In genomic region chrV:14645817-14646789, ce11 we compare ENCODE assay signal across 5 worm cellular contexts.
TF ChIP-seq lines count a peak whose summit lies in the region.

TSS of gene rfc-1 (minus strand) at chrV:14645979.
TSS of gene pmp-3 (plus strand) at chrV:14646739.

TF ChIP-seq in whole organism, L1 larva, 84 proteins besides CTCF, POLR2A, EP300 and RAD21 (continues in another document):
- peak; percentile 12 for TF ChIP-seq fkh-8 (tag; optimal IDR thresholded peaks at IDR 0.05; lab: Kevin White, UChicago)
- TF ChIP-seq lin-35 (GFP tag; optimal IDR thresholded peaks at IDR 0.05; lab: Kevin White, UChicago), result peak; percentile 79 to 93
- no peak for TF ChIP-seq fkh-10 (GFP tag; optimal IDR thresholded peaks at IDR 0.05; lab: Kevin White, UChicago)
- peak; percentile 87 to 93 for TF ChIP-seq efl-1 (optimal IDR thresholded peaks at IDR 0.05; lab: Kevin White, UChicago)
- TF ChIP-seq efl-1 (GFP tag; optimal IDR thresholded peaks at IDR 0.05 in 1 of 2; lab: Kevin White, UChicago), result peak; percentile 88 to 99
- TF ChIP-seq nhr-85 (tag; lab: Kevin White, UChicago), result peak; percentile 20
- peak; percentile 5 for TF ChIP-seq irx-1 (tag; optimal IDR thresholded peaks at IDR 0.05; lab: Kevin White, UChicago)
- TF ChIP-seq xbp-1 (tag; optimal IDR thresholded peaks at IDR 0.05; lab: Kevin White, UChicago), result no peak
- TF ChIP-seq C16A3.4 (tag; optimal IDR thresholded peaks at IDR 0.05; lab: Kevin White, UChicago), result no peak
- TF ChIP-seq mep-1 (tag; optimal IDR thresholded peaks at IDR 0.05; lab: Kevin White, UChicago), result no peak
- peak; percentile 30 for TF ChIP-seq nhr-20 (tag; optimal IDR thresholded peaks at IDR 0.05; lab: Kevin White, UChicago)
- no peak for TF ChIP-seq jun-1 (tag; optimal IDR thresholded peaks at IDR 0.05; lab: Kevin White, UChicago)
- no peak for TF ChIP-seq lin-39 (tag; optimal IDR thresholded peaks at IDR 0.05; lab: Kevin White, UChicago)
- TF ChIP-seq zip-4 (GFP tag; optimal IDR thresholded peaks at IDR 0.05; lab: Kevin White, UChicago), result no peak
- peak; percentile 42 for TF ChIP-seq lin-14 (GFP tag; optimal IDR thresholded peaks at IDR 0.05; lab: Kevin White, UChicago)
- no peak for TF ChIP-seq ceh-88 (GFP tag; IDR thresholded peaks at IDR 0.05; lab: Robert Waterston, UW)
- peak; percentile 29 for TF ChIP-seq lin-15B (tag; optimal IDR thresholded peaks at IDR 0.05; lab: Kevin White, UChicago)
- TF ChIP-seq unc-130 (tag; optimal IDR thresholded peaks at IDR 0.05; lab: Kevin White, UChicago), result peak; percentile 5
- peak; percentile 20 for TF ChIP-seq rnt-1 (tag; optimal IDR thresholded peaks at IDR 0.05; lab: Kevin White, UChicago)

TF ChIP-seq in whole organism, L3 larva, 47 proteins besides CTCF, POLR2A, EP300 and RAD21:
- TF ChIP-seq nhr-12 (tag; optimal IDR thresholded peaks at IDR 0.05; lab: Kevin White, UChicago) (no peak), nfya-1 (tag; optimal IDR thresholded peaks at IDR 0.05; lab: Kevin White, UChicago; ENCODE audit: insufficient read depth) (peak; percentile 9), lin-15B (tag; optimal IDR thresholded peaks at IDR 0.05; lab: Kevin White, UChicago) (peak; percentile 31), nhr-23 (tag; optimal IDR thresholded peaks at IDR 0.05; lab: Kevin White, UChicago) (peak; percentile 5), pha-4 (tag; optimal IDR thresholded peaks at IDR 0.05; lab: Kevin White, UChicago) (peak; percentile 30), elt-3 (tag; optimal IDR thresholded peaks at IDR 0.05; lab: Kevin White, UChicago) (no peak), hmg-11 (tag; optimal IDR thresholded peaks at IDR 0.05; lab: Kevin White, UChicago) (peak; percentile 39), egl-5 (tag; optimal IDR thresholded peaks at IDR 0.05; lab: Kevin White, UChicago) (no peak)

TF ChIP-seq in whole organism, early embryonic, 17 proteins besides CTCF, POLR2A, EP300 and RAD21:
- 0 out of 2 replicates have a peak, but pooled peaks have one; percentile 25 for TF ChIP-seq flt-1 (GFP tag; IDR thresholded peaks at IDR 0.05; lab: Robert Waterston, UW)
- peak; percentile 36 for TF ChIP-seq hmg-4 (GFP tag; optimal IDR thresholded peaks at IDR 0.05; lab: Kevin White, UChicago)
- no peak for TF ChIP-seq sea-1 (GFP tag; conservative IDR thresholded peaks at IDR 0.05; lab: Robert Waterston, UW)
- TF ChIP-seq tra-4 (tag; optimal IDR thresholded peaks at IDR 0.05; lab: Kevin White, UChicago), result no peak

TF ChIP-seq in whole organism, midembryonic, 9 proteins besides CTCF, POLR2A, EP300 and RAD21:
- TF ChIP-seq ref-1 (GFP tag; conservative IDR thresholded peaks at IDR 0.05; lab: Robert Waterston, UW) (no peak), T22C8.4 (GFP tag; IDR thresholded peaks at IDR 0.05; lab: Robert Waterston, UW) (no peak), ztf-29 (GFP tag; IDR thresholded peaks at IDR 0.05; lab: Robert Waterston, UW) (no peak), flt-1 (GFP tag; IDR thresholded peaks at IDR 0.05; lab: Robert Waterston, UW) (0 out of 2 replicates have a peak, but pooled peaks have one; percentile 38)

TF ChIP-seq in whole organism, young adult, 124 proteins besides CTCF, POLR2A, EP300 and RAD21:
- TF ChIP-seq aptf-2 (GFP tag; conservative IDR thresholded peaks at IDR 0.05; lab: Robert Waterston, UW) (no peak), hsf-1 (GFP tag; IDR thresholded peaks at IDR 0.05; lab: Robert Waterston, UW) (0 out of 2 replicates have a peak, but pooled peaks have one; percentile 33), rec-8 (tag; optimal IDR thresholded peaks at IDR 0.05; lab: Kevin White, UChicago) (no peak), snpc-4 (GFP tag; optimal IDR thresholded peaks at IDR 0.05; lab: Kevin White, UChicago) (no peak), snpc-4 (tag; optimal IDR thresholded peaks at IDR 0.05; lab: Kevin White, UChicago) (peak in 3 of 4 experiments; percentile 41 to 59 (median 44)), ceh-100 (GFP tag; IDR thresholded peaks at IDR 0.05; lab: Robert Waterston, UW) (no peak), nhr-80 (tag; optimal IDR thresholded peaks at IDR 0.05; lab: Kevin White, UChicago) (no peak), efl-1 (GFP tag; optimal IDR thresholded peaks at IDR 0.05; lab: Kevin White, UChicago) (peak; percentile 92), snpc-1.3 (tag; optimal IDR thresholded peaks at IDR 0.05; lab: Kevin White, UChicago; ENCODE audit: insufficient read depth) (peak; percentile 58), F23B12.7 (tag; optimal IDR thresholded peaks at IDR 0.05; lab: Kevin White, UChicago; ENCODE audit: insufficient read depth) (peak; percentile 61), lsl-1 (GFP tag; optimal IDR thresholded peaks at IDR 0.05; lab: Kevin White, UChicago) (peak; percentile 87), hlh-12 (tag; optimal IDR thresholded peaks at IDR 0.05; lab: Kevin White, UChicago) (no peak), somi-1 (GFP tag; optimal IDR thresholded peaks at IDR 0.05; lab: Kevin White, UChicago) (no peak), ZK185.1 (tag; optimal IDR thresholded peaks at IDR 0.05; lab: Kevin White, UChicago; ENCODE audit: poor library complexity, severe bottlenecking) (no peak), ceh-40 (GFP tag; IDR thresholded peaks at IDR 0.05; lab: Robert Waterston, UW) (no peak), ceh-27 (GFP tag; optimal IDR thresholded peaks at IDR 0.05; lab: Kevin White, UChicago) (no peak), ztf-25 (GFP tag; IDR thresholded peaks at IDR 0.05; lab: Robert Waterston, UW) (no peak), lin-35 (GFP tag; optimal IDR thresholded peaks at IDR 0.05; lab: Kevin White, UChicago) (peak in 1 of 3 experiments; percentile 34), tlf-1 (GFP tag; optimal IDR thresholded peaks at IDR 0.05; lab: Kevin White, UChicago) (no peak), madf-6 (GFP tag; IDR thresholded peaks at IDR 0.05; lab: Robert Waterston, UW) (peak; percentile 88), hrde-1 (tag; optimal IDR thresholded peaks at IDR 0.05; lab: Kevin White, UChicago; ENCODE audit: borderline replicate concordance) (no peak), let-526 (GFP tag; IDR thresholded peaks at IDR 0.05; lab: Robert Waterston, UW) (no peak), lin-40 (tag; optimal IDR thresholded peaks at IDR 0.05; lab: Kevin White, UChicago) (no peak), sea-2 (GFP tag; IDR thresholded peaks at IDR 0.05; lab: Robert Waterston, UW) (no peak), athp-1 (tag; optimal IDR thresholded peaks at IDR 0.05; lab: Kevin White, UChicago) (no peak), D2030.7 (GFP tag; IDR thresholded peaks at IDR 0.05; lab: Robert Waterston, UW) (peak; percentile 74; the same call in 1 of the 2 replicates), ceh-79 (tag; optimal IDR thresholded peaks at IDR 0.05; lab: Kevin White, UChicago) (no peak), F33H1.4 (GFP tag; IDR thresholded peaks at IDR 0.05; lab: Robert Waterston, UW) (peak; percentile 88), madf-8 (GFP tag; conservative IDR thresholded peaks at IDR 0.05; lab: Robert Waterston, UW) (peak; percentile 78), egl-18 (GFP tag; IDR thresholded peaks at IDR 0.05; lab: Robert Waterston, UW) (no peak), atf-7 (tag; optimal IDR thresholded peaks at IDR 0.05; lab: Kevin White, UChicago) (no peak), snpc-1.1 (tag; optimal IDR thresholded peaks at IDR 0.05; lab: Kevin White, UChicago; ENCODE audit: insufficient read depth) (peak; percentile 56), xnd-1 (tag; optimal IDR thresholded peaks at IDR 0.05; lab: Kevin White, UChicago) (peak; percentile 66), F49E8.2 (tag; optimal IDR thresholded peaks at IDR 0.05; lab: Kevin White, UChicago; ENCODE audit: insufficient read depth) (peak; percentile 69), B0035.1 (tag; optimal IDR thresholded peaks at IDR 0.05; lab: Kevin White, UChicago) (no peak), F10E7.11 (tag; optimal IDR thresholded peaks at IDR 0.05; lab: Kevin White, UChicago) (no peak), dox-1 (GFP tag; IDR thresholded peaks at IDR 0.05; lab: Robert Waterston, UW) (peak; percentile 23; the same call in 1 of the 2 replicates), ceh-91 (GFP tag; IDR thresholded peaks at IDR 0.05; lab: Robert Waterston, UW) (peak; percentile 76), F55B11.4 (tag; optimal IDR thresholded peaks at IDR 0.05; lab: Kevin White, UChicago; ENCODE audit: borderline replicate concordance, insufficient read depth) (no peak), rpc-1 (optimal IDR thresholded peaks at IDR 0.05; lab: Kevin White, UChicago) (no peak), rpc-1 (tag; optimal IDR thresholded peaks at IDR 0.05; lab: Kevin White, UChicago) (peak; percentile 6), mcd-1 (GFP tag; IDR thresholded peaks at IDR 0.05; lab: Robert Waterston, UW) (peak; percentile 81), tbp1 (GFP tag; optimal IDR thresholded peaks at IDR 0.05; lab: Kevin White, UChicago) (no peak), repo-1 (tag; optimal IDR thresholded peaks at IDR 0.05; lab: Kevin White, UChicago) (no peak), nfya-1 (tag; optimal IDR thresholded peaks at IDR 0.05; lab: Kevin White, UChicago; ENCODE audit: borderline replicate concordance, insufficient read depth) (no peak), ztf-6 (GFP tag; IDR thresholded peaks at IDR 0.05; lab: Robert Waterston, UW) (no peak), lin-54 (GFP tag; optimal IDR thresholded peaks at IDR 0.05; lab: Kevin White, UChicago) (peak; percentile 75), cebp-2 (GFP tag; IDR thresholded peaks at IDR 0.05; lab: Robert Waterston, UW) (no peak), dpl-1 (GFP tag; optimal IDR thresholded peaks at IDR 0.05; lab: Kevin White, UChicago) (peak; percentile 74), him-1 (tag; optimal IDR thresholded peaks at IDR 0.05; lab: Kevin White, UChicago) (peak; percentile 25), die-1 (tag; optimal IDR thresholded peaks at IDR 0.05; lab: Kevin White, UChicago) (no peak), ccch-3 (GFP tag; optimal IDR thresholded peaks at IDR 0.05; lab: Kevin White, UChicago) (no peak)

Comparison
In these comparisons a context has a peak if more than half of its experiments do, and no peak if none do; other contexts are left out.
1. Of the 8 proteins assayed by ChIP-seq in both whole organism, young adult and whole organism, L1 larva: peak only in whole organism, young adult: snpc-4; only in whole organism, L1 larva: unc-130; in both: dpl-1 and efl-1; in neither: 3; mixed calls (peak in some experiments, not most) for 1.